Worm (Caenorhabditis elegans): ENCODE results near the gene aldo-1.

The aldo-1 gene

DNA sequence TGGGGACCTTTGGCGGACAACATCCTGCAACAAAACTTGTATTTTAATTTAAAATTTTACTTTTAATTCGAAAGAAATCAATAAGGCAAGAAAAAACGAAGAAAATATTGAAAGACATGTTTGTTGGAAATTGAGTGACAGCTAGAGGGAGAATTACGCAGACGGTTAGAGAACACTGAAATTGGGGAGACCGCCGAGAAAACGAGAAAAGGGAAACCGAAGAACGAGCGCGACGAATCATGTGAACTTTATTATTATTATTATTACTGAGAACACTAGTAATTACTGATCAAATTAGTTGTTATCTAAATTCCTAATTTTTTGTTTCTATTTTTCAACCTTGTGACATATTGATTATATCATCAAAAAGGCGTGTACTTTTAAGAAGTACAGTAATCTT, 15.8 kb downstream of the aldo-1 start, which contains the start of gene mmad-1:
Gene mmad-1, minus strand, starts transcription at position 24 of the 400 bp plus-strand sequence.
- TF ChIP-seq ctbp-1 (GFP tag; IDR thresholded peaks at IDR 0.05) (0 out of 2 replicates have a peak, but pooled peaks have one; percentile 55), nhr-77 (tag; optimal IDR thresholded peaks at IDR 0.05) (no peak), hmg-1.1 (GFP tag; IDR thresholded peaks at IDR 0.05) (peak; percentile 54), F26F4.8 (GFP tag; conservative IDR thresholded peaks at IDR 0.05) (no peak), daf-19 (GFP tag; conservative IDR thresholded peaks at IDR 0.05) (no peak), ceh-82 (tag; optimal IDR thresholded peaks at IDR 0.05) (no peak), gei-8 (GFP tag; optimal IDR thresholded peaks at IDR 0.05) (no peak), set-16 (GFP tag; IDR thresholded peaks at IDR 0.05) (no peak), mxl-2 (GFP tag; conservative IDR thresholded peaks at IDR 0.05) (no peak), ceh-20 (GFP tag; IDR thresholded peaks at IDR 0.05) (0 out of 2 replicates have a peak, but pooled peaks have one; percentile 17), mep-1 (tag; optimal IDR thresholded peaks at IDR 0.05) (peak; percentile 47), dve-1 (tag; optimal IDR thresholded peaks at IDR 0.05; ENCODE audit: insufficient read depth) (peak; percentile 84), nhr-111 (GFP tag; optimal IDR thresholded peaks at IDR 0.05) (no peak), Y5F2A.4 (GFP tag; optimal IDR thresholded peaks at IDR 0.05) (no peak), egl-43 (GFP tag; IDR thresholded peaks at IDR 0.05) (no peak), pqm-1 (tag; optimal IDR thresholded peaks at IDR 0.05) (no peak), T20F7.1 (GFP tag; optimal IDR thresholded peaks at IDR 0.05) (no peak), R02D3.7 (tag; optimal IDR thresholded peaks at IDR 0.05) (no peak), lin-15B (tag; optimal IDR thresholded peaks at IDR 0.05) (no peak), arid-1 (GFP tag; conservative IDR thresholded peaks at IDR 0.05) (0 out of 2 replicates have a peak, but pooled peaks have one; percentile 16), hlh-11 (tag; optimal IDR thresholded peaks at IDR 0.05) (peak; percentile 87), nhr-76 (tag; optimal IDR thresholded peaks at IDR 0.05) (no peak), hif-1 (tag; optimal IDR thresholded peaks at IDR 0.05) (peak in 1 of 2 experiments; percentile 76), zfp-3 (GFP tag; conservative IDR thresholded peaks at IDR 0.05) (0 out of 2 replicates have a peak, but pooled peaks have one; percentile 35), mdt-29 (GFP tag; IDR thresholded peaks at IDR 0.05) (peak; percentile 44; the same call in 1 of the 2 replicates), rbr-2 (tag; optimal IDR thresholded peaks at IDR 0.05) (peak; percentile 35), ceh-32 (tag; optimal IDR thresholded peaks at IDR 0.05; ENCODE audit: poor library complexity) (no peak), lsy-2 (tag; optimal IDR thresholded peaks at IDR 0.05) (peak; percentile 19 to 64), ama-1 (optimal IDR thresholded peaks at IDR 0.05) (peak; percentile 31), unc-62 (GFP tag; optimal IDR thresholded peaks at IDR 0.05 in 1 of 2) (peak in 1 of 2 experiments; percentile 46), unc-62 (tag; optimal IDR thresholded peaks at IDR 0.05) (no peak), sdz-12 (GFP tag; optimal IDR thresholded peaks at IDR 0.05) (no peak), madf-5 (GFP tag; IDR thresholded peaks at IDR 0.05) (no peak), daf-16 (GFP tag; optimal IDR thresholded peaks at IDR 0.05) (peak in 1 of 2 experiments; percentile 16), daf-16 (tag; optimal IDR thresholded peaks at IDR 0.05) (peak; percentile 87), nhr-42 (GFP tag; IDR thresholded peaks at IDR 0.05) (no peak), F49E8.2 (tag; optimal IDR thresholded peaks at IDR 0.05; ENCODE audit: borderline replicate concordance) (no peak), nhr-28 (tag; optimal IDR thresholded peaks at IDR 0.05) (peak; percentile 58), hlh-30 (tag; optimal IDR thresholded peaks at IDR 0.05; ENCODE audit: insufficient read depth) (peak; percentile 84), mes-2 (tag; optimal IDR thresholded peaks at IDR 0.05; ENCODE audit: poor library complexity, severe bottlenecking) (peak; percentile 43), madf-9 (GFP tag; conservative IDR thresholded peaks at IDR 0.05) (no peak), daf-12 (tag; optimal IDR thresholded peaks at IDR 0.05) (no peak), php-3 (GFP tag; IDR thresholded peaks at IDR 0.05) (peak; percentile 63; the same call in 1 of the 2 replicates), nhr-102 (tag; optimal IDR thresholded peaks at IDR 0.05) (peak; percentile 44), ztf-7 (tag; optimal IDR thresholded peaks at IDR 0.05) (peak; percentile 3), unc-39 (tag; optimal IDR thresholded peaks at IDR 0.05) (no peak), fkh-10 (GFP tag; optimal IDR thresholded peaks at IDR 0.05) (no peak), snpc-4 (tag; optimal IDR thresholded peaks at IDR 0.05) (no peak), mdl-1 (tag; optimal IDR thresholded peaks at IDR 0.05) (peak in 1 of 2 experiments; percentile 62), dmd-8 (GFP tag; IDR thresholded peaks at IDR 0.05) (no peak), dmd-6 (GFP tag; IDR thresholded peaks at IDR 0.05) (peak; percentile 78)

Measured in whole organism, L4 larva.